Fruit fly (Drosophila melanogaster) Kc167 (cell line): ENCODE measurements around the gene CG6503.

Source experiments
- Myc ChIP-seq: fragments of >200 bp; optimal IDR thresholded peaks from 2 replicates; lab custom pipeline; 2017; ENCODE audit warnings: missing external identifiers
- Sin3A ChIP-seq: fragments of >200 bp; optimal IDR thresholded peaks from 2 replicates; lab custom pipeline; 2018; ENCODE audit warnings: missing external identifiers
- h ChIP-seq: fragments of >200 bp; optimal IDR thresholded peaks from 3 replicates; lab custom pipeline; 2018; ENCODE audit warnings: missing external identifiers
- insv ChIP-seq: fragments of >200 bp; optimal IDR thresholded peaks from 3 replicates; lab custom pipeline; 2018; ENCODE audit warnings: missing external identifiers
- psq ChIP-seq: fragments of >200 bp; optimal IDR thresholded peaks from 2 replicates; lab custom pipeline; 2017; ENCODE audit warnings: missing external identifiers
- ttk ChIP-seq: sonication (Bioruptor generic); optimal IDR thresholded peaks from 2 replicates; lab custom pipeline; 2017; ENCODE audit warnings: missing external identifiers

CG6503 gene

dm6 chr3R:26450371-26450770 lies 25.5 kb upstream of the CG6503 start, which contains the start of gene Hex-t2:
TSS of gene Hex-t2 (plus strand) at chr3R:26450671.
- no peak for TF ChIP-seq psq (lab: Kevin White, UChicago)
- no peak for TF ChIP-seq insv (lab: Kevin White, UChicago)
- no peak for TF ChIP-seq h (lab: Kevin White, UChicago)
- TF ChIP-seq Myc (lab: Kevin White, UChicago) = no peak
- no peak for TF ChIP-seq Sin3A (lab: Kevin White, UChicago)
- no peak for TF ChIP-seq ttk (lab: Kevin White, UChicago)

DNA sequence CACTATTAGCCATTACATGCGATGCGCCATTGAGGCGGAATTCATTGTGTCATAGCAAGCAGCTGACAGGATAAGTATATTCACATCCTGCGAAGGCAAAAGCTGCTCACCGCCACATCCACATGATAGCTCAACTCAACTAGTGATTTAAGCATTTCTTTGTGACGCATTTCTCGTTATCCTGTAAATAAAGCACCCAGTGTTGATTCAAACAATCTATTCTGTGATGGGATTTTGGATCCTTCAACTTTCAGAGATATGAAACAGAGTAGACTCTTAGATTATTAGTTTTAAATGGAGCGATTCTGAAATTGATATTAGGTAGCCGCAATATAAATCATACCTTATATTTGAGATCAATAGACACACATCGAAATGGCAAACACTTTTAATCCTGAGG lies 23.9 kb upstream of the CG6503 start, which contains the start of gene Hex-t1:
Gene Hex-t1 (plus strand): TSS at position 301 of the 400 bp plus-strand sequence.
- TF ChIP-seq Sin3A (lab: Kevin White, UChicago) (no peak), psq (lab: Kevin White, UChicago) (no peak), h (lab: Kevin White, UChicago) (no peak), insv (lab: Kevin White, UChicago) (no peak), Myc (lab: Kevin White, UChicago) (no peak), ttk (lab: Kevin White, UChicago) (no peak)

DNA sequence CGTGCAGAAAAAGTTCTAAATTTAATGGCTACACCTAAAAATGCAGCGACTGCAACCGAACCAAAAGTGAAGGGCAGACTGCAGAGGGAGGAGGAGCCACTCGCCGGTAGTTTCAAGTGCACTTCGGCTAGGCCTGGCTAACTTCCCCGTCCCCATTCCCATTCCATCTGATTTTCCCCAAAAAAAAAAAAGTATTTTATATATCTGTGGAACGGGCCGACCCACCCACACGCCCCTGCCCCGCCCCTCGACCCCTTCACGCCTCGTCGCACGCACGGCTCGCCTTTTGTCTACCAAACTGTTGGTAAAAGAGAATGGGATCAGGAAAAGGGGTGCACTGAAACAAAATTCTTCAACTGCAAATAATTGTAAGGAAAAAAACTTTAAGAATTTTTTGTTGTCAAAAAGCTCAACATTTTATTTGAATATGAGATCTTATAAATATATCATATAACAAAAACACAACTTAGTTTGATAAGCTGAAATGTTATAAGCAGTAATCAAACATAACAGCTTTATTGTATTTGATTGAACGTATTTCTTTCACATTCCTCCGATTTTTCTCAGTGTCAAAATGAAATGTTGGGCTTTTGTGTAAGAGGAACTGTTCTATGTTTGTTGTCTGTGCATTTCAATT lies 19.1 kb upstream of the CG6503 start:
- TF ChIP-seq psq (lab: Kevin White, UChicago) (no peak), Myc (lab: Kevin White, UChicago) (no peak), h (lab: Kevin White, UChicago) (no peak), ttk (lab: Kevin White, UChicago) (no peak), insv (lab: Kevin White, UChicago) (no peak), Sin3A (lab: Kevin White, UChicago) (no peak)

DNA sequence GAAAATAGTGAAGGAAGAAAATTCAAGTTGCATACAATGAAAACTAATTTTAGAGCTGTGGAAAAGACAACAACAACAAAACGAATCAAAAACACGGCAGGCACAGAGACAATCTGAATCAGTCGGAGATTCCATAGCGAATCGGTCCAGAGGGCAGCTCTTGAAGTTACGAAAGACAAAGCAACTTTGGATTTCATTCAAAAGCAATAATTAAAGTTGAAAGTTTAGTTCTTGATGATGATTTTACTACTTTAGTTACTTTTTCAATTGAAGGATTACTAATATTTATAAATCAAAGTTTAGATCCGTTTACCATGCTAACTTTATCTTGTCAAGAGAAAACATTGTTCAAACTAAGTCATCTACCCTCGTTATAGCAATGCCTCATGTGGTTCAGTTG lies 18.4 kb upstream of the CG6503 start:
- TF ChIP-seq h (lab: Kevin White, UChicago) (no peak), Sin3A (lab: Kevin White, UChicago) (no peak), Myc (lab: Kevin White, UChicago) (no peak), insv (lab: Kevin White, UChicago) (no peak), psq (lab: Kevin White, UChicago) (no peak), ttk (lab: Kevin White, UChicago) (no peak)

- TF ChIP-seq ttk (lab: Kevin White, UChicago) = no peak
- TF ChIP-seq Sin3A (lab: Kevin White, UChicago) = no peak
- TF ChIP-seq insv (lab: Kevin White, UChicago) = no peak
- TF ChIP-seq Myc (lab: Kevin White, UChicago) = no peak
- no peak for TF ChIP-seq psq (lab: Kevin White, UChicago)
- TF ChIP-seq h (lab: Kevin White, UChicago) = no peak
Measured at dm6 chr3R:26442609-26443180, 17.8 kb upstream of the CG6503 start.

DNA sequence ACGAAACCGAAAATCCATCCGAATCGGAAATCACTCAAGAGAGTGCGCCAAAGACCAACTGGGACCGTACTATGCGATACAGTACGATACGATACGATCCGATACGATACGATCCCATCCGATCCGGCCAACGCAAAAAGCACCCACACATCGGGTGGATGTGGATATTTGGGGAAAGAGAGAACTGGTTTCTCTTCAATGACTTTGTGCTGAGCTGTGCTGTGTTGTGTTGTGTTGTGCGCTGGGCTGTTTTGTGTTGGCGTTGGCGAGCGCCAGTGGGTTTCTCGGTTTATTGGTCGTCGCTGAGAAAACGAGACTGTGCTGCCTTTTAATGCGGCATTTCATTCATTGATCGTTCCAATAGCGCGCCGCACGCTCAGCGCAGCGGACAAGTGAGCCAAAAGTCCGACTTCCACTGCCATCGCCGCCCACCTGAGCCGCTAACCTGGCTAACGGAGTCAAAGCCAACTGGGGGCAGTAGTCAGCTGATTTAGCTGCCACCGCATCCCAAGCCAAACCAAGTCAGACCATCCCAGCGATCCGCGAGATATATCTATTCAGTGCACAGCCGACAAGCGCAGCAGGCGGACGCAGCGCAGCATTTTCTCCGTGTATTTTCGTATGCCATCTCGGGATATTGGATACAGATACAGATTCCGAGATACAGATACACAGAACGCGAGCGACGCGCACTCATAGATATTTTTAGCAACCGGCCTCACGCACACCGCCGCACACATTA lies 15.7 kb upstream of the CG6503 start, which contains the start of gene tx:
Gene tx (plus strand): TSS at position 324 of the 742 bp plus-strand sequence.
- TF ChIP-seq Sin3A (lab: Kevin White, UChicago) = no peak
- no peak for TF ChIP-seq ttk (lab: Kevin White, UChicago)
- TF ChIP-seq Myc (lab: Kevin White, UChicago) = no peak
- TF ChIP-seq psq (lab: Kevin White, UChicago) = no peak
- TF ChIP-seq h (lab: Kevin White, UChicago) = no peak
- TF ChIP-seq insv (lab: Kevin White, UChicago) = no peak

dm6 chr3R:26436540-26436939 lies 11.6 kb upstream of the CG6503 start:
- TF ChIP-seq insv (lab: Kevin White, UChicago) = no peak
- TF ChIP-seq Myc (lab: Kevin White, UChicago) = no peak
- TF ChIP-seq h (lab: Kevin White, UChicago) = no peak
- no peak for TF ChIP-seq ttk (lab: Kevin White, UChicago)
- no peak for TF ChIP-seq psq (lab: Kevin White, UChicago)

dm6 chr3R:26436001-26436400 lies 11.1 kb upstream of the CG6503 start:
- TF ChIP-seq Myc (lab: Kevin White, UChicago) (no peak), Sin3A (lab: Kevin White, UChicago) (no peak), h (lab: Kevin White, UChicago) (no peak)

DNA sequence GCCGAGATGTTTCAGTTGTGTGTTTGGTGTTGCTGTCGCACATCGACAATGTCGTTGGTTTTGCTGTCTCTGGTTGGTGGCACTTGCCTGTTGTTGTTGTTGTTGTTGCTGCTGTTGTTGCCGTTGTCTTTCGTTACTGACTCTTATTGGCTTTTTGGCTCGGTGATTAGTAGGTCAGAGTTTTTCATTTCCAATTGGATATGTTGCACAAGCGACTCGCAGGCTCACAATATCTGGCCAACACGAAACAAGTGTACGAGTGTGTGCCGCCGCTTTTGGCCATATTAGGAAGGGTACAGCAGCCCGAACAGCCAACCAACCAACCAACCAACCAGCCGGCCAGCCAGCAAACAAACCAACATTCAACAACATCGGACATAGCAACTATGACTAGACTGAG lies 8.8 kb upstream of the CG6503 start:
- TF ChIP-seq Sin3A (lab: Kevin White, UChicago) (no peak), ttk (lab: Kevin White, UChicago) (no peak), insv (lab: Kevin White, UChicago) (no peak), Myc (lab: Kevin White, UChicago) (no peak), h (lab: Kevin White, UChicago) (no peak), psq (lab: Kevin White, UChicago) (no peak)

- TF ChIP-seq h (lab: Kevin White, UChicago) (no peak), Sin3A (lab: Kevin White, UChicago) (no peak), psq (lab: Kevin White, UChicago) (no peak), ttk (lab: Kevin White, UChicago) (no peak), insv (lab: Kevin White, UChicago) (no peak), Myc (lab: Kevin White, UChicago) (no peak)
Measured at dm6 chr3R:26432978-26433377, 8.1 kb upstream of the CG6503 start.

dm6 chr3R:26432526-26432925 lies 7.6 kb upstream of the CG6503 start:
- TF ChIP-seq Myc (lab: Kevin White, UChicago) (no peak), psq (lab: Kevin White, UChicago) (no peak), h (lab: Kevin White, UChicago) (no peak), insv (lab: Kevin White, UChicago) (no peak), ttk (lab: Kevin White, UChicago) (no peak), Sin3A (lab: Kevin White, UChicago) (no peak)
